Worm (Caenorhabditis elegans) whole organism, L2 larva: ENCODE results near the gene C04E6.8.

Experiments used
- C34F6.9 ChIP-seq: fragments of 150-350 bp; optimal IDR thresholded peaks from 2 replicates; lab custom pipeline; 2014; ENCODE audit warnings: missing biosample characterization, missing genetic modification characterization
- R02D3.7 ChIP-seq: fragments of 150-350 bp; optimal IDR thresholded peaks from 2 replicates; lab custom pipeline; 2014; ENCODE audit warnings: missing biosample characterization, missing genetic modification characterization
- ZK546.5 ChIP-seq: sonication (generic microtip); optimal IDR thresholded peaks from 2 replicates; lab custom pipeline; 2017; ENCODE audit warnings: missing biosample characterization, missing genetic modification characterization
- alr-1 ChIP-seq: fragments of 150-350 bp; optimal IDR thresholded peaks from 2 replicates; lab custom pipeline; 2014; ENCODE audit warnings: missing biosample characterization, missing genetic modification characterization
- aly-2 ChIP-seq: fragments of 150-350 bp; optimal IDR thresholded peaks from 2 replicates; lab custom pipeline; 2014; ENCODE audit warnings: missing biosample characterization, missing genetic modification characterization
- ama-1 ChIP-seq: fragments of 150-350 bp; optimal IDR thresholded peaks from 2 replicates; lab custom pipeline; 2018; ENCODE audit warnings: inconsistent platforms
- ceh-16 ChIP-seq: fragments of 150-350 bp; optimal IDR thresholded peaks from 2 replicates; lab custom pipeline; 2014; ENCODE audit warnings: missing biosample characterization, missing genetic modification characterization
- crh-2 ChIP-seq: sonication (generic microtip); optimal IDR thresholded peaks from 2 replicates; lab custom pipeline; 2017; ENCODE audit warnings: missing biosample characterization, missing genetic modification characterization
- egl-27 ChIP-seq: sonication (generic microtip); optimal IDR thresholded peaks from 3 replicates; lab custom pipeline; 2017; ENCODE audit warnings: missing biosample characterization, missing genetic modification reagents, missing genetic modification characterization
- elt-3 ChIP-seq: sonication (generic microtip); optimal IDR thresholded peaks from 2 replicates; lab custom pipeline; 2017; ENCODE audit warnings: missing biosample characterization, missing genetic modification characterization
- fos-1 ChIP-seq: fragments of 150-350 bp; optimal IDR thresholded peaks from 2 replicates; lab custom pipeline; 2014; ENCODE audit warnings: missing biosample characterization, missing genetic modification characterization
- lin-13 ChIP-seq: fragments of 150-350 bp; optimal IDR thresholded peaks from 2 replicates; lab custom pipeline; 2014; ENCODE audit warnings: missing biosample characterization, missing genetic modification reagents, missing genetic modification characterization
- lin-39 ChIP-seq: fragments of 150-350 bp; optimal IDR thresholded peaks from 2 replicates; lab custom pipeline; 2014; ENCODE audit warnings: missing biosample characterization, missing genetic modification reagents, missing genetic modification characterization
- lsy-2 ChIP-seq, 2 experiments: fragments of 150-350 bp in 1 of 2; sonication (generic microtip) in 1 of 2; optimal IDR thresholded peaks; 2 replicates each; lab custom pipeline; 2014 to 2017; ENCODE audit warnings: missing biosample characterization in 2 of 2, missing genetic modification characterization in 2 of 2
- mab-5 ChIP-seq: fragments of 150-350 bp; optimal IDR thresholded peaks from 2 replicates; lab custom pipeline; 2014; ENCODE audit warnings: missing biosample characterization, missing genetic modification characterization
- mdl-1 ChIP-seq, 2 experiments: fragments of 150-350 bp in 1 of 2; sonication (generic microtip) in 1 of 2; optimal IDR thresholded peaks; 2 replicates each; lab custom pipeline; 2017; ENCODE audit warnings: missing biosample characterization in 2 of 2, missing genetic modification characterization in 2 of 2
- nhr-10 ChIP-seq: sonication (generic microtip); optimal IDR thresholded peaks from 2 replicates; lab custom pipeline; 2017; ENCODE audit warnings: missing biosample characterization, missing genetic modification characterization
- nhr-11 ChIP-seq: fragments of 150-350 bp; optimal IDR thresholded peaks from 2 replicates; lab custom pipeline; 2014; ENCODE audit warnings: missing biosample characterization, missing genetic modification characterization
- nhr-12 ChIP-seq: fragments of 150-350 bp; optimal IDR thresholded peaks from 2 replicates; lab custom pipeline; 2014; ENCODE audit warnings: missing biosample characterization, missing genetic modification characterization
- nhr-129 ChIP-seq: fragments of 150-350 bp; optimal IDR thresholded peaks from 2 replicates; lab custom pipeline; 2014; ENCODE audit warnings: missing biosample characterization, missing genetic modification characterization
- nhr-21 ChIP-seq: fragments of 150-350 bp; optimal IDR thresholded peaks from 2 replicates; lab custom pipeline; 2014; ENCODE audit warnings: missing biosample characterization, missing genetic modification characterization
- nhr-23 ChIP-seq: fragments of 150-350 bp; optimal IDR thresholded peaks from 2 replicates; lab custom pipeline; 2014; ENCODE audit warnings: missing biosample characterization, missing genetic modification reagents, missing genetic modification characterization
- nhr-25 ChIP-seq: fragments of 150-350 bp; sonication (generic microtip); optimal IDR thresholded peaks from 3 replicates; lab custom pipeline; 2014; ENCODE audit warnings: missing biosample characterization, missing genetic modification characterization
- nhr-6 ChIP-seq: fragments of 150-350 bp; optimal IDR thresholded peaks from 2 replicates; lab custom pipeline; 2014; ENCODE audit warnings: missing biosample characterization, missing genetic modification characterization
- nhr-77 ChIP-seq: fragments of 150-350 bp; optimal IDR thresholded peaks from 2 replicates; lab custom pipeline; 2014; ENCODE audit warnings: missing biosample characterization, missing genetic modification characterization
- skn-1 ChIP-seq: sonication (generic microtip); optimal IDR thresholded peaks from 2 replicates; lab custom pipeline; 2017; ENCODE audit warnings: missing biosample characterization, missing genetic modification characterization
- sma-3 ChIP-seq: sonication (generic microtip); optimal IDR thresholded peaks from 2 replicates; lab custom pipeline; 2016; ENCODE audit warnings: missing genetic modification reagents, missing genetic modification characterization, missing compliant biosample characterization
- sma-9 ChIP-seq, 2 experiments: fragments of 150-350 bp in 1 of 2; sonication (generic microtip) in 1 of 2; optimal IDR thresholded peaks; 2 replicates each; lab custom pipeline; 2014 to 2016; ENCODE audit warnings: missing genetic modification characterization in 2 of 2, mild to moderate bottlenecking in 1 of 2, missing biosample characterization in 1 of 2, missing compliant biosample characterization in 1 of 2, missing genetic modification reagents in 1 of 2, moderate library complexity in 1 of 2
- snpc-4 ChIP-seq: fragments of 150-350 bp; optimal IDR thresholded peaks from 2 replicates; lab custom pipeline; 2014; ENCODE audit warnings: missing biosample characterization, missing genetic modification characterization
- unc-39 ChIP-seq: fragments of 150-350 bp; optimal IDR thresholded peaks from 2 replicates; lab custom pipeline; 2014; ENCODE audit warnings: missing biosample characterization, missing genetic modification characterization
- unc-55 ChIP-seq: fragments of 150-350 bp; sonication (generic microtip); optimal IDR thresholded peaks from 3 replicates; lab custom pipeline; 2014; ENCODE audit warnings: missing biosample characterization, missing genetic modification reagents, missing genetic modification characterization
- unc-62 ChIP-seq: fragments of 150-350 bp; optimal IDR thresholded peaks from 2 replicates; lab custom pipeline; 2014; ENCODE audit warnings: missing biosample characterization, missing genetic modification reagents, missing genetic modification characterization
- zag-1 ChIP-seq: fragments of 150-350 bp; optimal IDR thresholded peaks from 2 replicates; lab custom pipeline; 2014; ENCODE audit warnings: missing biosample characterization, missing genetic modification characterization
- ztf-1 ChIP-seq: fragments of 200-800 bp; sonication (Bioruptor generic); conservative IDR thresholded peaks from 2 replicates; pipeline ENCODE4 v1.3.6; 2022; ENCODE audit warnings: missing genetic modification characterization, missing compliant biosample characterization
- ztf-11 ChIP-seq: sonication (generic microtip); optimal IDR thresholded peaks from 2 replicates; lab custom pipeline; 2017; ENCODE audit warnings: missing biosample characterization, missing genetic modification characterization

Gene C04E6.8

DNA sequence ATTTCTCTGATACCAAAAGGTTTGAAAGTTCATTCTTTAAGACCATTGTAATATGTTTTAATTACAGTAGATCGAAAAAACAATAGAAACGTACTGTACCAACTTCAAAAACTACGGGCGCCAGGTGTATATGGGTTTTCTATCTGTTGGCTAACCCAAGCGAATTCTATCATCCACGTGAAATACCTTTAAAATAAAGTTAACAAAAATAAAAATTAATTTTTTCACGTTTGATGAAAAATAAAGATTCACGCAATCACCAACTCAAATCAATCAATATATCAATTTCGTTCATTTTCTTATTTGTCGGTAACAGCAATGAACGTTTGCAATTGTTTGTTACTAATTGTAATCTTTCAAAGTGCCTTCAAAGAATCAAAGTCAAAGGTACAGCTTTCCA, 23.5 kb upstream of the C04E6.8 start, which contains the start of gene C04E6.4:
Gene C04E6.4, plus strand, starts transcription at position 301 of the 400 bp plus-strand sequence.
- TF ChIP-seq snpc-4 (tag; lab: Kevin White, UChicago) (no peak), R02D3.7 (tag; lab: Kevin White, UChicago) (no peak), nhr-10 (no peak), egl-27 (no peak), ama-1 (lab: Kevin White, UChicago) (no peak), nhr-11 (tag; lab: Kevin White, UChicago) (no peak), mdl-1 (tag; optimal IDR thresholded peaks at IDR 0.05; lab: Kevin White, UChicago) (no peak), nhr-6 (tag; lab: Kevin White, UChicago) (no peak), ztf-1 (GFP tag; lab: Robert Waterston, UW) (no peak), ceh-16 (tag; lab: Kevin White, UChicago) (no peak), lin-39 (tag; lab: Kevin White, UChicago) (no peak), elt-3 (tag; lab: Kevin White, UChicago) (no peak), ztf-11 (no peak), nhr-129 (no peak), nhr-25 (tag; lab: Kevin White, UChicago) (no peak), nhr-23 (tag; lab: Kevin White, UChicago) (no peak), sma-9 (GFP tag; optimal IDR thresholded peaks at IDR 0.05; lab: Kevin White, UChicago) (no peak), sma-9 (tag; optimal IDR thresholded peaks at IDR 0.05; lab: Kevin White, UChicago) (no peak), alr-1 (tag; lab: Kevin White, UChicago) (no peak)

- TF ChIP-seq unc-55 (GFP tag; lab: Kevin White, UChicago): no peak
- no peak for TF ChIP-seq unc-39 (tag; lab: Kevin White, UChicago)
- no peak for TF ChIP-seq ZK546.5 (tag; lab: Kevin White, UChicago)
Measured at ce11 chrV:5906252-5906651, 22.6 kb upstream of the C04E6.8 start, which contains the start of gene srd-15. TSS of gene srd-15 (minus strand) at chrV:5906352.

ce11 chrV:5901833-5902232, 18.2 kb upstream of the C04E6.8 start, which contains the start of gene C04E6.5:
TSS of gene C04E6.5 (plus strand) at chrV:5902133.
- TF ChIP-seq ZK546.5 (tag; lab: Kevin White, UChicago) (no peak), zag-1 (tag; lab: Kevin White, UChicago) (no peak), nhr-129 (no peak), fos-1 (tag; lab: Kevin White, UChicago) (no peak), crh-2 (tag; lab: Kevin White, UChicago) (no peak), ceh-16 (tag; lab: Kevin White, UChicago) (no peak), unc-55 (GFP tag; lab: Kevin White, UChicago) (no peak), unc-62 (no peak), lsy-2 (tag; optimal IDR thresholded peaks at IDR 0.05; lab: Kevin White, UChicago) (no peak), nhr-77 (no peak), sma-9 (GFP tag; optimal IDR thresholded peaks at IDR 0.05; lab: Kevin White, UChicago) (no peak), sma-9 (tag; optimal IDR thresholded peaks at IDR 0.05; lab: Kevin White, UChicago) (no peak), sma-3 (GFP tag; lab: Kevin White, UChicago) (no peak), ama-1 (lab: Kevin White, UChicago) (no peak), nhr-12 (tag; lab: Kevin White, UChicago) (no peak), nhr-21 (no peak)

ce11 chrV:5899940-5900339, 16.3 kb upstream of the C04E6.8 start, which contains the start of gene srd-16:
TSS of gene srd-16 (minus strand) at chrV:5900040.
- TF ChIP-seq skn-1 (tag; lab: Kevin White, UChicago) (no peak), lin-13 (GFP tag; lab: Kevin White, UChicago) (no peak), nhr-11 (tag; lab: Kevin White, UChicago) (no peak), mab-5 (tag; lab: Kevin White, UChicago) (no peak)

ce11 chrV:5895021-5895420, 11.4 kb upstream of the C04E6.8 start, which contains the start of gene grd-9:
TSS of gene grd-9 (plus strand) at chrV:5895321.
- no peak for TF ChIP-seq C34F6.9 (tag; lab: Kevin White, UChicago)
- TF ChIP-seq aly-2: no peak
- TF ChIP-seq zag-1 (tag; lab: Kevin White, UChicago): no peak
- TF ChIP-seq nhr-129: no peak
- no peak for TF ChIP-seq alr-1 (tag; lab: Kevin White, UChicago)
- TF ChIP-seq sma-9 (GFP tag; optimal IDR thresholded peaks at IDR 0.05; lab: Kevin White, UChicago): no peak
- no peak for TF ChIP-seq sma-9 (tag; optimal IDR thresholded peaks at IDR 0.05; lab: Kevin White, UChicago)
- TF ChIP-seq mab-5 (tag; lab: Kevin White, UChicago): no peak
- no peak for TF ChIP-seq elt-3 (tag; lab: Kevin White, UChicago)
